Fruit fly (Drosophila melanogaster) whole organism, wandering third instar larva: ENCODE measurements around the gene CG18262.

Source experiments
- Abd-B ChIP-seq: fragments of >200 bp; optimal IDR thresholded peaks from 2 replicates; lab custom pipeline; 2017; ENCODE audit warnings: missing biosample characterization, missing genetic modification characterization
- CG32264 ChIP-seq: fragments of 200-800 bp; sonication (Bioruptor generic); optimal IDR thresholded peaks from 2 replicates; lab custom pipeline; 2016; ENCODE audit warnings: missing biosample characterization, missing genetic modification characterization
- CG9705 ChIP-seq: fragments of 200-800 bp; sonication (Bioruptor generic); optimal IDR thresholded peaks from 2 replicates; lab custom pipeline; 2018; ENCODE audit warnings: missing biosample characterization, mild to moderate bottlenecking, missing genetic modification characterization
- CrebA ChIP-seq: fragments of 200-800 bp; sonication (Bioruptor generic); optimal IDR thresholded peaks from 2 replicates; lab custom pipeline; 2016; ENCODE audit warnings: missing biosample characterization, mild to moderate bottlenecking, missing genetic modification characterization, borderline replicate concordance
- Dfd ChIP-seq: fragments of >200 bp; optimal IDR thresholded peaks from 2 replicates; lab custom pipeline; 2017; ENCODE audit warnings: missing biosample characterization, missing genetic modification characterization
- Dif ChIP-seq: fragments of 200-275, 200-300 bp; sonication (Bioruptor generic); optimal IDR thresholded peaks from 2 replicates; lab custom pipeline; 2018; ENCODE audit warnings: missing biosample characterization, missing genetic modification characterization; ENCODE audit not compliant: partially characterized antibody
- GATAd ChIP-seq: sonication (Bioruptor generic); optimal IDR thresholded peaks from 2 replicates; lab custom pipeline; 2016; ENCODE audit warnings: missing biosample characterization, missing genetic modification characterization
- HLH106 ChIP-seq: fragments of 200-800 bp; optimal IDR thresholded peaks from 3 replicates; lab custom pipeline; 2019; ENCODE audit warnings: missing biosample characterization, mild to moderate bottlenecking, missing genetic modification characterization, moderate library complexity
- Hnf4 ChIP-seq: fragments of 200-800 bp; sonication (Bioruptor generic); optimal IDR thresholded peaks from 2 replicates; lab custom pipeline; 2016; ENCODE audit warnings: missing biosample characterization, mild to moderate bottlenecking, missing genetic modification characterization
- Hr78 ChIP-seq: fragments of >200 bp; optimal IDR thresholded peaks from 2 replicates; lab custom pipeline; 2017; ENCODE audit warnings: missing biosample characterization, missing genetic modification characterization
- Hr83 ChIP-seq: fragments of 200-300 bp; sonication (Bioruptor generic); optimal IDR thresholded peaks from 2 replicates; lab custom pipeline; 2016; ENCODE audit warnings: missing biosample characterization, mild to moderate bottlenecking, missing genetic modification characterization, moderate library complexity; ENCODE audit not compliant: poor library complexity, severe bottlenecking
- Jra ChIP-seq: sonication (Bioruptor generic); optimal IDR thresholded peaks from 2 replicates; lab custom pipeline; 2016; ENCODE audit warnings: missing biosample characterization, missing genetic modification characterization
- Mio ChIP-seq: sonication (Bioruptor generic); optimal IDR thresholded peaks from 2 replicates; lab custom pipeline; 2016; ENCODE audit warnings: missing biosample characterization, missing genetic modification characterization
- Myc ChIP-seq: fragments of >200 bp; optimal IDR thresholded peaks from 2 replicates; lab custom pipeline; 2017
- N ChIP-seq: fragments of >200 bp; optimal IDR thresholded peaks from 2 replicates; lab custom pipeline; 2018; ENCODE audit warnings: missing biosample characterization, missing external identifiers, missing genetic modification characterization
- OdsH ChIP-seq: fragments of 200-800 bp; sonication (Bioruptor generic); optimal IDR thresholded peaks from 2 replicates; lab custom pipeline; 2016; ENCODE audit warnings: missing biosample characterization, mild to moderate bottlenecking, missing genetic modification characterization
- Rel ChIP-seq, 2 experiments: fragments of 200-800 bp; sonication (Bioruptor generic) in 1 of 2; optimal IDR thresholded peaks; 2 replicates in 1 of 2; 3 replicates in 1 of 2; lab custom pipeline; 2016 to 2019; ENCODE audit warnings: mild to moderate bottlenecking in 2 of 2, missing biosample characterization in 2 of 2, missing genetic modification characterization in 2 of 2, moderate library complexity in 1 of 2
- Sp1 ChIP-seq: fragments of 200-800 bp; sonication (Bioruptor generic); optimal IDR thresholded peaks from 3 replicates; lab custom pipeline; 2019; ENCODE audit warnings: missing biosample characterization, mild to moderate bottlenecking, missing genetic modification characterization, moderate library complexity
- Vsx2 ChIP-seq: fragments of 200-300, 225-300 bp; sonication (Bioruptor generic); optimal IDR thresholded peaks from 2 replicates; lab custom pipeline; 2018; ENCODE audit warnings: missing biosample characterization, missing genetic modification characterization; ENCODE audit not compliant: partially characterized antibody
- br ChIP-seq: fragments of 200-800 bp; sonication (Bioruptor generic); optimal IDR thresholded peaks from 2 replicates; lab custom pipeline; 2016; ENCODE audit warnings: missing biosample characterization, missing genetic modification characterization
- brk ChIP-seq: fragments of 200-800 bp; sonication (Bioruptor generic); optimal IDR thresholded peaks from 2 replicates; lab custom pipeline; 2016; ENCODE audit warnings: missing biosample characterization, mild to moderate bottlenecking, missing genetic modification characterization
- dl ChIP-seq, 2 experiments: fragments of 175-275, 200-275 bp in 1 of 2; fragments of 200-275 bp in 1 of 2; sonication (Bioruptor generic); optimal IDR thresholded peaks; lab custom pipeline; 2018; ENCODE audit warnings: mild to moderate bottlenecking in 2 of 2, missing biosample characterization in 2 of 2, missing genetic modification characterization in 2 of 2, moderate library complexity in 2 of 2; ENCODE audit not compliant: partially characterized antibody in 2 of 2, insufficient read depth in 1 of 2
- dmrt93B ChIP-seq: fragments of 200-800 bp; sonication (Bioruptor generic); optimal IDR thresholded peaks from 2 replicates; lab custom pipeline; 2018; ENCODE audit warnings: missing biosample characterization, mild to moderate bottlenecking, missing genetic modification characterization
- dsf ChIP-seq: sonication (Bioruptor generic); optimal IDR thresholded peaks from 2 replicates; lab custom pipeline; 2016; ENCODE audit warnings: missing biosample characterization, missing genetic modification characterization, borderline replicate concordance
- ey ChIP-seq: fragments of 200-800 bp; sonication (Bioruptor generic); optimal IDR thresholded peaks from 2 replicates; lab custom pipeline; 2016; ENCODE audit warnings: missing biosample characterization, missing genetic modification characterization
- foxo ChIP-seq, 2 experiments: fragments of 200-800 bp; sonication (Bioruptor generic); optimal IDR thresholded peaks; 2 replicates in 1 of 2; 3 replicates in 1 of 2; lab custom pipeline; 2016 to 2017; ENCODE audit warnings: missing biosample characterization in 2 of 2, missing genetic modification characterization in 2 of 2
- fru ChIP-seq: fragments of 200-800 bp; sonication (Bioruptor generic); optimal IDR thresholded peaks from 3 replicates; lab custom pipeline; 2016; ENCODE audit warnings: missing biosample characterization, mild to moderate bottlenecking, missing genetic modification characterization
- h ChIP-seq: fragments of 200-800 bp; sonication (Bioruptor generic); optimal IDR thresholded peaks from 3 replicates; lab custom pipeline; 2016; ENCODE audit warnings: missing biosample characterization, mild to moderate bottlenecking, missing genetic modification characterization
- jim ChIP-seq: fragments of 175-275, 200-325 bp; sonication (Bioruptor generic); optimal IDR thresholded peaks from 2 replicates; lab custom pipeline; 2016; ENCODE audit warnings: missing biosample characterization, mild to moderate bottlenecking, missing genetic modification characterization
- lola ChIP-seq: fragments of >200 bp; optimal IDR thresholded peaks from 2 replicates; lab custom pipeline; 2017; ENCODE audit warnings: missing biosample characterization, missing genetic modification characterization
- pan ChIP-seq: fragments of >200 bp; optimal IDR thresholded peaks from 2 replicates; lab custom pipeline; 2017
- psq ChIP-seq: fragments of 200-800 bp; sonication (Bioruptor generic); optimal IDR thresholded peaks from 3 replicates; lab custom pipeline; 2017; ENCODE audit warnings: missing biosample characterization, mild to moderate bottlenecking, missing genetic modification characterization, moderate library complexity
- rgr ChIP-seq: fragments of 200-800 bp; sonication (Bioruptor generic); optimal IDR thresholded peaks from 3 replicates; lab custom pipeline; 2016; ENCODE audit warnings: missing biosample characterization, mild to moderate bottlenecking, missing genetic modification characterization
- sage ChIP-seq: fragments of 200-800 bp; sonication (Bioruptor generic); optimal IDR thresholded peaks from 2 replicates; lab custom pipeline; 2016; ENCODE audit warnings: missing biosample characterization, mild to moderate bottlenecking, missing genetic modification characterization
- sv ChIP-seq: fragments of 200-800 bp; sonication (Bioruptor generic); optimal IDR thresholded peaks from 3 replicates; lab custom pipeline; 2016; ENCODE audit warnings: missing biosample characterization, missing genetic modification characterization
- tai ChIP-seq: sonication (Bioruptor generic); optimal IDR thresholded peaks from 2 replicates; lab custom pipeline; 2016; ENCODE audit warnings: missing biosample characterization, missing genetic modification characterization
- usp ChIP-seq: fragments of >200 bp; optimal IDR thresholded peaks from 2 replicates; lab custom pipeline; 2017; ENCODE audit warnings: missing biosample characterization, missing genetic modification characterization
- woc ChIP-seq: sonication (Bioruptor generic); optimal IDR thresholded peaks from 2 replicates; lab custom pipeline; 2016; ENCODE audit warnings: missing biosample characterization, mild to moderate bottlenecking, missing genetic modification characterization

Gene CG18262

dm6 chrX:8178989-8179388 is 26.2 kb downstream of the CG18262 start:
- TF ChIP-seq pan (lab: Kevin White, UChicago) (peak; percentile 53), Vsx2 (no peak)

dm6 chrX:8179858-8180257 is 27.1 kb downstream of the CG18262 start:
- no peak for TF ChIP-seq Dif (GFP tag; lab: Kevin White, UChicago)
- no peak for TF ChIP-seq GATAd
- TF ChIP-seq woc, result no peak
- TF ChIP-seq CG32264 (GFP tag; lab: Kevin White, UChicago), result no peak
- no peak for TF ChIP-seq sage
- no peak for TF ChIP-seq N (GFP tag; lab: Kevin White, UChicago)
- TF ChIP-seq psq (GFP tag; lab: Kevin White, UChicago), result no peak
- TF ChIP-seq lola (GFP tag; lab: Kevin White, UChicago), result no peak
- TF ChIP-seq br (GFP tag; lab: Kevin White, UChicago), result no peak
- TF ChIP-seq Vsx2, result no peak
- no peak for TF ChIP-seq Dfd
- no peak for TF ChIP-seq Hr78

- TF ChIP-seq Hnf4, result no peak
- TF ChIP-seq Myc, result peak; percentile 7
- TF ChIP-seq br (GFP tag; lab: Kevin White, UChicago), result no peak
- no peak for TF ChIP-seq N (GFP tag; lab: Kevin White, UChicago)
- no peak for TF ChIP-seq sv (GFP tag; lab: Kevin White, UChicago)
- no peak for TF ChIP-seq GATAd
These were observed 39.4 kb downstream of the CG18262 start for dm6 chrX:8192191-8192590.

- TF ChIP-seq Rel (GFP tag; optimal IDR thresholded peaks at IDR 0.05; lab: Kevin White, UChicago) (no peak), Rel (tag; optimal IDR thresholded peaks at IDR 0.05; lab: Kevin White, UChicago) (peak; percentile 45), foxo (GFP tag; optimal IDR thresholded peaks at IDR 0.05; lab: Kevin White, UChicago) (peak in 1 of 2 experiments; percentile 40), Vsx2 (no peak), CG9705 (no peak), rgr (peak; percentile 34), br (GFP tag; lab: Kevin White, UChicago) (peak; percentile 19), tai (no peak), usp (GFP tag; lab: Kevin White, UChicago) (no peak), Mio (GFP tag; lab: Kevin White, UChicago) (no peak), HLH106 (tag; lab: Kevin White, UChicago) (peak; percentile 21), GATAd (no peak), h (GFP tag; lab: Kevin White, UChicago) (peak; percentile 68), Sp1 (GFP tag; lab: Kevin White, UChicago) (peak; percentile 6), N (GFP tag; lab: Kevin White, UChicago) (no peak), dmrt93B (GFP tag; lab: Kevin White, UChicago) (no peak), woc (peak; percentile 48), Jra (GFP tag; lab: Kevin White, UChicago) (peak; percentile 17), CG32264 (GFP tag; lab: Kevin White, UChicago) (no peak), pan (lab: Kevin White, UChicago) (no peak), Dif (GFP tag; lab: Kevin White, UChicago) (no peak), Dfd (no peak), Hr78 (no peak), Abd-B (no peak), CrebA (no peak), Hnf4 (peak; percentile 43), jim (GFP tag; lab: Kevin White, UChicago) (no peak), Myc (peak; percentile 86), psq (GFP tag; lab: Kevin White, UChicago) (peak; percentile 45), dsf (no peak), sv (GFP tag; lab: Kevin White, UChicago) (no peak), sage (no peak), fru (GFP tag; lab: Kevin White, UChicago) (peak; percentile 30), ey (GFP tag; lab: Kevin White, UChicago) (peak; percentile 42), OdsH (GFP tag; lab: Kevin White, UChicago) (peak; percentile 46), Hr83 (peak; percentile 10), brk (GFP tag; lab: Kevin White, UChicago) (peak; percentile 9), lola (GFP tag; lab: Kevin White, UChicago) (no peak), dl (GFP tag; optimal IDR thresholded peaks at IDR 0.05; lab: Kevin White, UChicago; ENCODE audit: insufficient read depth in 1 of 2, partially characterized antibody in 2 of 2) (no peak)
These were observed 40.3 kb downstream of the CG18262 start for dm6 chrX:8193017-8193556.
